Fruit fly (Drosophila melanogaster) whole organism, embryonic: Measurements from ENCODE around the gene CG44044.

Experiments used
- CG2678 ChIP-seq: fragments of 200-800 bp; sonication (Bioruptor generic); optimal IDR thresholded peaks from 3 replicates; lab custom pipeline; 2019; ENCODE audit warnings: missing biosample characterization, mild to moderate bottlenecking, missing genetic modification characterization, moderate library complexity
- Dll ChIP-seq: fragments of 200-800 bp; sonication (Bioruptor generic); IDR thresholded peaks from 4 replicates; pipeline ENCODE4 v1.3.6; 2022; ENCODE audit warnings: missing biosample characterization, missing genetic modification characterization; ENCODE audit not compliant: partially characterized antibody
- gsb ChIP-seq: fragments of 200-800 bp; sonication (Bioruptor generic); IDR thresholded peaks from 2 replicates; pipeline ENCODE4 v1.3.6; 2022; ENCODE audit warnings: missing biosample characterization, missing genetic modification characterization

DNA sequence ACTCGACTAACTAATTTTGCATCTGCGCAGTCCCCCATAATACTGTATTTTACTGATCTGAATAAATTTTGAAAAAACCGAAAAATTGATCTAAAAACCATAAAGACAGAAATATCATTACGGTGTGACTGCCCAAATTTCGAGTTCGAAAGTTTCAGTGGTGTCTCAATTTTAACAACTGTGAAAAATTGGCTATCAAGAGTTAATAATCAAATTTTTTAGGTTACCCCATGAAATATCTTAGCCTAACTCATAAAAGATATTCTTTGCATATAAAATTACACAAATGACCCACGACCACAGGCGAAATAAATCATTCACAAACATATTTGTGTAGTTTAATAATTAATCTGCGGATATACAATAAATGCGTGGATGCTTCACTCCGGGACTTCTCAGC, 38.4 kb downstream of the CG44044 start, which contains the start of gene CG42446:
- TF ChIP-seq gsb (GFP tag; lab: Robert Waterston, UW) (no peak), Dll (GFP tag; lab: Robert Waterston, UW) (no peak), CG2678 (tag; lab: Kevin White, UChicago) (no peak)
